Worm (Caenorhabditis elegans) whole organism, L4 larva: ENCODE measurements around the gene C29E4.11.

Experiments used
- F44E2.7 ChIP-seq: fragments of 200-800 bp; sonication (Bioruptor generic); IDR thresholded peaks from 2 replicates; pipeline ENCODE4 v2.1.2; 2022; ENCODE audit warnings: missing genetic modification characterization, missing compliant biosample characterization
- Y105C5A.15 ChIP-seq: fragments of 200-800 bp; sonication (Bioruptor generic); IDR thresholded peaks from 2 replicates; pipeline ENCODE4 v1.3.6; 2022; ENCODE audit warnings: missing genetic modification characterization, missing compliant biosample characterization
- Y48G9A.11 ChIP-seq: fragments of 200-800 bp; sonication (Bioruptor generic); IDR thresholded peaks from 2 replicates; pipeline ENCODE4 v1.3.6; 2022; ENCODE audit warnings: missing genetic modification reagents, missing genetic modification characterization, missing compliant biosample characterization
- ZK337.2 ChIP-seq: fragments of 200-800 bp; sonication (Bioruptor generic); IDR thresholded peaks from 2 replicates; pipeline ENCODE4 v1.3.6; 2022; ENCODE audit warnings: missing genetic modification reagents, missing genetic modification characterization, missing compliant biosample characterization
- aha-1 ChIP-seq: fragments of 150-350 bp; peaks from one replicate; lab custom pipeline; 2014; ENCODE audit warnings: missing biosample characterization, missing genetic modification characterization
- ceh-32 ChIP-seq: sonication (generic microtip); optimal IDR thresholded peaks from 2 replicates; lab custom pipeline; 2016; ENCODE audit warnings: mild to moderate bottlenecking, missing genetic modification characterization, missing compliant biosample characterization; ENCODE audit not compliant: poor library complexity
- ceh-62 ChIP-seq: sonication (generic microtip); optimal IDR thresholded peaks from 2 replicates; lab custom pipeline; 2017; ENCODE audit warnings: missing biosample characterization, missing genetic modification characterization
- ceh-82 ChIP-seq: sonication (generic microtip); optimal IDR thresholded peaks from 2 replicates; lab custom pipeline; 2017; ENCODE audit warnings: missing biosample characterization, missing genetic modification characterization
- ces-1 ChIP-seq: fragments of 150-350 bp; sonication (generic microtip); optimal IDR thresholded peaks from 4 replicates; lab custom pipeline; 2014; ENCODE audit warnings: missing biosample characterization, missing genetic modification reagents, missing genetic modification characterization
- ctbp-1 ChIP-seq: fragments of 200-800 bp; sonication (Bioruptor generic); IDR thresholded peaks from 2 replicates; pipeline ENCODE4 v1.3.6; 2022; ENCODE audit warnings: missing genetic modification reagents, missing genetic modification characterization, missing compliant biosample characterization
- daf-12 ChIP-seq: fragments of 150-350 bp; optimal IDR thresholded peaks from 2 replicates; lab custom pipeline; 2014; ENCODE audit warnings: missing biosample characterization, missing genetic modification reagents, missing genetic modification characterization
- daf-8 ChIP-seq: fragments of 200-800 bp; sonication (Bioruptor generic); IDR thresholded peaks from 2 replicates; pipeline ENCODE4 v1.3.6; 2022; ENCODE audit warnings: missing genetic modification characterization, missing compliant biosample characterization
- dmd-8 ChIP-seq: fragments of 200-800 bp; sonication (Bioruptor generic); IDR thresholded peaks from 2 replicates; pipeline ENCODE4 v1.3.6; 2022; ENCODE audit warnings: missing genetic modification characterization, missing compliant biosample characterization
- egl-43 ChIP-seq: fragments of 200-800 bp; sonication (Bioruptor generic); IDR thresholded peaks from 2 replicates; pipeline ENCODE4 v1.3.6; 2022; ENCODE audit warnings: missing genetic modification reagents, missing genetic modification characterization, missing compliant biosample characterization
- hlh-11 ChIP-seq: fragments of 200-800 bp; sonication (Bioruptor generic); optimal IDR thresholded peaks from 2 replicates; lab custom pipeline; 2018; ENCODE audit warnings: mild to moderate bottlenecking, missing genetic modification characterization, missing compliant biosample characterization
- hlh-30 ChIP-seq: sonication (generic microtip); optimal IDR thresholded peaks from 2 replicates; lab custom pipeline; 2017; ENCODE audit warnings: antibody characterized with exemption, mild to moderate bottlenecking, missing genetic modification characterization, missing compliant biosample characterization; ENCODE audit not compliant: insufficient read depth
- jun-1 ChIP-seq: fragments of 150-350 bp; optimal IDR thresholded peaks from 2 replicates; lab custom pipeline; 2014; ENCODE audit warnings: missing biosample characterization, missing genetic modification reagents, missing genetic modification characterization
- lim-7 ChIP-seq: fragments of 200-800 bp; sonication (Bioruptor generic); IDR thresholded peaks from 2 replicates; pipeline ENCODE4 v1.3.6; 2022; ENCODE audit warnings: missing genetic modification characterization, missing compliant biosample characterization
- lin-1 ChIP-seq: fragments of 200-800 bp; sonication (Bioruptor generic); IDR thresholded peaks from 2 replicates; pipeline ENCODE4 v1.3.6; 2022; ENCODE audit warnings: missing genetic modification reagents, missing genetic modification characterization, missing compliant biosample characterization
- lin-13 ChIP-seq: fragments of 150-350 bp; optimal IDR thresholded peaks from 2 replicates; lab custom pipeline; 2014; ENCODE audit warnings: missing biosample characterization, missing genetic modification reagents, missing genetic modification characterization
- lin-15B ChIP-seq: fragments of 150-350 bp; sonication (generic microtip); optimal IDR thresholded peaks from 3 replicates; lab custom pipeline; 2014; ENCODE audit warnings: missing biosample characterization, missing genetic modification characterization
- lin-29 ChIP-seq: fragments of 200-800 bp; sonication (Bioruptor generic); IDR thresholded peaks from 2 replicates; pipeline ENCODE4 v1.3.6; 2022; ENCODE audit warnings: missing genetic modification reagents, missing genetic modification characterization, missing compliant biosample characterization
- lin-38 ChIP-seq: fragments of 200-800 bp; sonication (Bioruptor generic); IDR thresholded peaks from 2 replicates; pipeline ENCODE4 v1.3.6; 2022; ENCODE audit warnings: missing genetic modification reagents, missing genetic modification characterization, missing compliant biosample characterization
- lin-39 ChIP-seq: fragments of 150-350 bp; optimal IDR thresholded peaks from 2 replicates; lab custom pipeline; 2014; ENCODE audit warnings: missing biosample characterization, missing genetic modification reagents, missing genetic modification characterization
- lir-3 ChIP-seq: sonication (generic microtip); optimal IDR thresholded peaks from 2 replicates; lab custom pipeline; 2016; ENCODE audit warnings: mild to moderate bottlenecking, missing genetic modification characterization, missing compliant biosample characterization
- madf-5 ChIP-seq, 2 experiments: fragments of 200-800 bp; sonication (Bioruptor generic); IDR thresholded peaks; 2 replicates each; pipeline ENCODE4 v1.3.6; 2022; ENCODE audit warnings: missing compliant biosample characterization in 2 of 2, missing genetic modification characterization in 2 of 2
- madf-9 ChIP-seq: fragments of 200-800 bp; sonication (Bioruptor generic); conservative IDR thresholded peaks from 2 replicates; pipeline ENCODE4 v1.3.6; 2022; ENCODE audit warnings: missing genetic modification reagents, missing genetic modification characterization, missing compliant biosample characterization
- mdt-29 ChIP-seq: fragments of 200-800 bp; sonication (Bioruptor generic); IDR thresholded peaks from 2 replicates; pipeline ENCODE4 v1.3.6; 2022; ENCODE audit warnings: missing genetic modification reagents, missing genetic modification characterization, missing compliant biosample characterization
- mes-2 ChIP-seq: sonication (generic microtip); optimal IDR thresholded peaks from 2 replicates; lab custom pipeline; 2016; ENCODE audit warnings: missing genotype, mild to moderate bottlenecking, missing genetic modification characterization, missing compliant biosample characterization; ENCODE audit not compliant: poor library complexity, severe bottlenecking
- nhr-10 ChIP-seq: fragments of 150-350 bp; optimal IDR thresholded peaks from 2 replicates; lab custom pipeline; 2014; ENCODE audit warnings: missing biosample characterization, missing genetic modification characterization
- nhr-111 ChIP-seq: fragments of 200-800 bp; sonication (Bioruptor generic); optimal IDR thresholded peaks from 2 replicates; lab custom pipeline; 2018; ENCODE audit warnings: mild to moderate bottlenecking, missing genetic modification characterization, missing compliant biosample characterization
- nhr-25 ChIP-seq: sonication (generic microtip); optimal IDR thresholded peaks from 2 replicates; lab custom pipeline; 2017; ENCODE audit warnings: missing genetic modification characterization, mild to moderate bottlenecking, missing compliant biosample characterization, antibody characterized with exemption, moderate library complexity, borderline replicate concordance; ENCODE audit not compliant: insufficient read depth
- nhr-28 ChIP-seq: fragments of 150-350 bp; optimal IDR thresholded peaks from 2 replicates; lab custom pipeline; 2014; ENCODE audit warnings: missing biosample characterization, missing genetic modification characterization
- nhr-42 ChIP-seq: fragments of 200-800 bp; sonication (Bioruptor generic); IDR thresholded peaks from 2 replicates; pipeline ENCODE4 v1.3.6; 2022; ENCODE audit warnings: missing genetic modification characterization, missing compliant biosample characterization
- pha-4 ChIP-seq, 2 experiments: fragments of 150-350 bp in 1 of 2; fragments of 200-800 bp in 1 of 2; sonication (Bioruptor generic) in 1 of 2; IDR thresholded peaks in 1 of 2; optimal IDR thresholded peaks in 1 of 2; 2 replicates each; pipeline versions ENCODE4 v1.3.6 to Lab custom; 2014 to 2022; ENCODE audit warnings: missing genetic modification characterization in 2 of 2, missing genetic modification reagents in 2 of 2, missing biosample characterization in 1 of 2, missing compliant biosample characterization in 1 of 2
- php-3 ChIP-seq: fragments of 200-800 bp; sonication (Bioruptor generic); IDR thresholded peaks from 2 replicates; pipeline ENCODE4 v1.3.6; 2022; ENCODE audit warnings: missing genetic modification reagents, missing genetic modification characterization, missing compliant biosample characterization
- sdz-12 ChIP-seq: fragments of 200-800 bp; sonication (Bioruptor generic); optimal IDR thresholded peaks from 2 replicates; lab custom pipeline; 2018; ENCODE audit warnings: mild to moderate bottlenecking, missing genetic modification characterization, missing compliant biosample characterization
- snpc-1.2 ChIP-seq: fragments of 200-800 bp; sonication (Bioruptor generic); IDR thresholded peaks from 2 replicates; pipeline ENCODE4 v1.3.6; 2022; ENCODE audit warnings: missing genetic modification reagents, missing genetic modification characterization, missing compliant biosample characterization
- snpc-4 ChIP-seq: fragments of 150-350 bp; optimal IDR thresholded peaks from 2 replicates; lab custom pipeline; 2014; ENCODE audit warnings: missing biosample characterization, missing genetic modification characterization
- tag-97 ChIP-seq: fragments of 200-800 bp; sonication (Bioruptor generic); IDR thresholded peaks from 2 replicates; pipeline ENCODE4 v1.3.6; 2022; ENCODE audit warnings: missing genetic modification characterization, missing compliant biosample characterization
- unc-130 ChIP-seq: sonication (generic microtip); optimal IDR thresholded peaks from 2 replicates; lab custom pipeline; 2016; ENCODE audit warnings: missing genetic modification reagents, missing genetic modification characterization, missing compliant biosample characterization
- unc-39 ChIP-seq: sonication (generic microtip); optimal IDR thresholded peaks from 2 replicates; lab custom pipeline; 2017; ENCODE audit warnings: missing biosample characterization, missing genetic modification characterization
- vab-7 ChIP-seq: fragments of 200-800 bp; sonication (Bioruptor generic); IDR thresholded peaks from 2 replicates; pipeline ENCODE4 v1.3.6; 2022; ENCODE audit warnings: missing genetic modification reagents, missing genetic modification characterization, missing compliant biosample characterization
- zag-1 ChIP-seq: fragments of 150-350 bp; optimal IDR thresholded peaks from 2 replicates; lab custom pipeline; 2014; ENCODE audit warnings: missing biosample characterization, missing genetic modification characterization
- zip-11 ChIP-seq: fragments of 200-800 bp; sonication (Bioruptor generic); IDR thresholded peaks from 2 replicates; pipeline ENCODE4 v1.3.6; 2022; ENCODE audit warnings: missing genetic modification characterization, missing compliant biosample characterization
- zip-2 ChIP-seq: fragments of 150-350 bp; optimal IDR thresholded peaks from 2 replicates; lab custom pipeline; 2014; ENCODE audit warnings: missing biosample characterization, missing genetic modification characterization
- ztf-11 ChIP-seq: fragments of 150-350 bp; optimal IDR thresholded peaks from 2 replicates; lab custom pipeline; 2014; ENCODE audit warnings: missing biosample characterization, missing genetic modification characterization
- ztf-7 ChIP-seq: fragments of 150-350 bp; optimal IDR thresholded peaks from 2 replicates; lab custom pipeline; 2014; ENCODE audit warnings: missing biosample characterization, missing genetic modification characterization

The C29E4.11 gene

ce11 chrIII:7978289-7978688 lies 20.4 kb upstream of the C29E4.11 start (continued):
- TF ChIP-seq pha-4 (GFP tag; IDR thresholded peaks at IDR 0.05; lab: Robert Waterston, UW) (peak; percentile 31; the same call in 1 of the 2 replicates), pha-4 (tag; optimal IDR thresholded peaks at IDR 0.05; lab: Kevin White, UChicago) (no peak), lin-1 (GFP tag; lab: Robert Waterston, UW) (0 out of 2 replicates have a peak, but pooled peaks have one; percentile 10), vab-7 (GFP tag; lab: Robert Waterston, UW) (0 out of 2 replicates have a peak, but pooled peaks have one; percentile 48), egl-43 (0 out of 2 replicates have a peak, but pooled peaks have one; percentile 60), ztf-7 (no peak)

ce11 chrIII:7977777-7978176 lies 19.9 kb upstream of the C29E4.11 start, which contains the start of gene C06G4.4:
Gene C06G4.4 (minus strand): TSS chrIII:7977812.
- TF ChIP-seq sdz-12 (GFP tag; lab: Kevin White, UChicago) = no peak
- TF ChIP-seq dmd-8 (GFP tag; lab: Robert Waterston, UW) = no peak
- TF ChIP-seq lin-38 (GFP tag; lab: Robert Waterston, UW) = no peak
- no peak for TF ChIP-seq nhr-42 (GFP tag; lab: Robert Waterston, UW)
- TF ChIP-seq ctbp-1 = no peak
- TF ChIP-seq hlh-11 (tag; lab: Kevin White, UChicago) = no peak
- no peak for TF ChIP-seq ceh-32 (tag; lab: Kevin White, UChicago)
- TF ChIP-seq ceh-82 (tag; lab: Kevin White, UChicago) = no peak
- no peak for TF ChIP-seq nhr-111 (GFP tag; lab: Kevin White, UChicago)
- TF ChIP-seq mdt-29 (GFP tag; lab: Robert Waterston, UW) = no peak
- TF ChIP-seq Y48G9A.11 (GFP tag; lab: Robert Waterston, UW) = no peak
- no peak for TF ChIP-seq hlh-30
- no peak for TF ChIP-seq daf-12 (tag; lab: Kevin White, UChicago)
- TF ChIP-seq tag-97 (GFP tag; lab: Robert Waterston, UW) = no peak
- no peak for TF ChIP-seq ztf-7
- no peak for TF ChIP-seq lin-39 (tag; lab: Kevin White, UChicago)
- TF ChIP-seq nhr-28 = no peak

ce11 chrIII:7977224-7977623 lies 19.3 kb upstream of the C29E4.11 start:
- no peak for TF ChIP-seq ces-1
- TF ChIP-seq lin-1 (GFP tag; lab: Robert Waterston, UW) = no peak
- TF ChIP-seq jun-1 (tag; lab: Kevin White, UChicago) = no peak
- TF ChIP-seq nhr-10 = no peak
- no peak for TF ChIP-seq ZK337.2 (GFP tag; lab: Robert Waterston, UW)
- TF ChIP-seq ceh-62 (tag; lab: Kevin White, UChicago) = no peak
- no peak for TF ChIP-seq tag-97 (GFP tag; lab: Robert Waterston, UW)
- TF ChIP-seq mes-2 = peak; percentile 29
- TF ChIP-seq zip-2 = no peak
- no peak for TF ChIP-seq daf-8
- TF ChIP-seq zip-11 (GFP tag; lab: Robert Waterston, UW) = no peak
- no peak for TF ChIP-seq lim-7 (GFP tag; lab: Robert Waterston, UW)
- no peak for TF ChIP-seq Y105C5A.15
- TF ChIP-seq lin-29 (GFP tag; lab: Robert Waterston, UW) = no peak
- TF ChIP-seq aha-1 (tag; lab: Kevin White, UChicago) = no peak
- TF ChIP-seq F44E2.7 (GFP tag; lab: Robert Waterston, UW) = no peak
- TF ChIP-seq madf-9 (GFP tag; lab: Robert Waterston, UW) = no peak
- no peak for TF ChIP-seq unc-130 (GFP tag; lab: Kevin White, UChicago)
- no peak for TF ChIP-seq ztf-11 (tag; lab: Kevin White, UChicago)
- TF ChIP-seq sdz-12 (GFP tag; lab: Kevin White, UChicago) = peak; percentile 18
- TF ChIP-seq snpc-1.2 (GFP tag; lab: Robert Waterston, UW) = no peak; the same call in 1 of the 2 replicates
- TF ChIP-seq lin-15B (tag; lab: Kevin White, UChicago) = no peak
- TF ChIP-seq zag-1 (tag; lab: Kevin White, UChicago) = no peak
- TF ChIP-seq php-3 (GFP tag; lab: Robert Waterston, UW) = 0 out of 2 replicates have a peak, but pooled peaks have one; percentile 29
- TF ChIP-seq lin-13 (GFP tag; lab: Kevin White, UChicago) = no peak
- no peak for TF ChIP-seq unc-39
- TF ChIP-seq nhr-28 = no peak
- no peak for TF ChIP-seq nhr-25 (tag; lab: Kevin White, UChicago)
- TF ChIP-seq snpc-4 (tag; lab: Kevin White, UChicago) = no peak
- no peak for TF ChIP-seq madf-5 (GFP tag; IDR thresholded peaks at IDR 0.05; lab: Robert Waterston, UW)
- no peak for TF ChIP-seq lir-3 (tag; lab: Kevin White, UChicago)
